Worm (Caenorhabditis elegans) whole organism, midembryonic: Measurements from ENCODE around the gene nspf-1.
"Not testable (repeated sequence)": the region's sequence is repeated elsewhere in the genome, so short reads cannot be mapped to it uniquely, and the experiment has no call there.

Source experiments
- T22C8.4 ChIP-seq: fragments of 200-800 bp; sonication (Bioruptor generic); IDR thresholded peaks from 2 replicates; pipeline ENCODE4 v1.3.6; 2022; ENCODE audit warnings: missing genetic modification characterization, missing compliant biosample characterization
- cog-1 ChIP-seq: sonication (generic microtip); optimal IDR thresholded peaks from 2 replicates; lab custom pipeline; 2016; ENCODE audit warnings: missing genetic modification characterization, missing compliant biosample characterization
- flt-1 ChIP-seq: fragments of 200-800 bp; sonication (Bioruptor generic); IDR thresholded peaks from 2 replicates; pipeline ENCODE4 v1.3.6; 2022; ENCODE audit warnings: missing genetic modification characterization, missing compliant biosample characterization
- klf-2 ChIP-seq: fragments of 200-800 bp; sonication (Bioruptor generic); conservative IDR thresholded peaks from 2 replicates; pipeline ENCODE4 v1.3.6; 2022; ENCODE audit warnings: missing genetic modification reagents, missing genetic modification characterization, missing compliant biosample characterization
- med-1 ChIP-seq: sonication (generic microtip); optimal IDR thresholded peaks from 2 replicates; lab custom pipeline; 2017; ENCODE audit warnings: missing genetic modification characterization, mild to moderate bottlenecking, missing compliant biosample characterization, antibody characterized with exemption, missing genetic modification reagents; ENCODE audit not compliant: insufficient read depth
- ref-1 ChIP-seq: fragments of 200-800 bp; sonication (Bioruptor generic); conservative IDR thresholded peaks from 2 replicates; pipeline ENCODE4 v1.3.6; 2022; ENCODE audit warnings: missing genetic modification reagents, missing genetic modification characterization, missing compliant biosample characterization
- tab-1 ChIP-seq: fragments of 200-800 bp; sonication (Bioruptor generic); IDR thresholded peaks from 2 replicates; pipeline ENCODE4 v1.3.6; 2022; ENCODE audit warnings: missing genetic modification characterization, missing compliant biosample characterization
- ztf-23 ChIP-seq: fragments of 200-800 bp; sonication (Bioruptor generic); IDR thresholded peaks from 2 replicates; pipeline ENCODE4 v1.3.6; 2022; ENCODE audit warnings: missing genetic modification reagents, missing genetic modification characterization, missing compliant biosample characterization
- ztf-29 ChIP-seq: fragments of 200-800 bp; sonication (Bioruptor generic); IDR thresholded peaks from 2 replicates; pipeline ENCODE4 v1.3.6; 2022; ENCODE audit warnings: missing genetic modification reagents, missing genetic modification characterization, missing compliant biosample characterization

nspf-1 gene

ce11 chrII:2686985-2687675, at the start of gene nspf-1, which contains the start of gene sup-9:
Gene nspf-1, plus strand, starts transcription at chrII:2687625.
Gene sup-9, minus strand, starts transcription at chrII:2687027.
- TF ChIP-seq cog-1 (no peak), T22C8.4 (GFP tag; lab: Robert Waterston, UW) (no peak)

- TF ChIP-seq ref-1 = no peak
- no peak for TF ChIP-seq tab-1 (GFP tag; lab: Robert Waterston, UW)
- TF ChIP-seq ztf-29 (GFP tag; lab: Robert Waterston, UW) = no peak
- TF ChIP-seq cog-1 = no peak
- TF ChIP-seq flt-1 (GFP tag; lab: Robert Waterston, UW) = no peak
- no peak for TF ChIP-seq T22C8.4 (GFP tag; lab: Robert Waterston, UW)
- no peak for TF ChIP-seq med-1 (GFP tag; lab: Kevin White, UChicago)
- no peak for TF ChIP-seq klf-2 (GFP tag; lab: Robert Waterston, UW)
- TF ChIP-seq ztf-23 = no peak
These were observed 49.4 kb upstream of the nspf-1 start, which contains the start of gene F22E5.9 for ce11 chrII:2638062-2638461. Gene F22E5.9, plus strand, starts transcription at chrII:2638388.

- not testable (repeated sequence) for TF ChIP-seq tab-1 (GFP tag; lab: Robert Waterston, UW); ref-1; med-1 (GFP tag; lab: Kevin White, UChicago)
These were observed 47.9 kb upstream of the nspf-1 start, which contains the start of gene F22E5.8 for ce11 chrII:2639401-2640088. Gene F22E5.8, plus strand, starts transcription at chrII:2640038.

ce11 chrII:2640982-2641381, 46.4 kb upstream of the nspf-1 start, which contains the start of gene F22E5.23:
Gene F22E5.23, plus strand, starts transcription at chrII:2641282.
- no peak for TF ChIP-seq med-1 (GFP tag; lab: Kevin White, UChicago)
- no peak for TF ChIP-seq cog-1
- TF ChIP-seq flt-1 (GFP tag; lab: Robert Waterston, UW) = no peak
- no peak for TF ChIP-seq ztf-29 (GFP tag; lab: Robert Waterston, UW)
- no peak for TF ChIP-seq ztf-23
- no peak for TF ChIP-seq tab-1 (GFP tag; lab: Robert Waterston, UW)
- no peak for TF ChIP-seq klf-2 (GFP tag; lab: Robert Waterston, UW)
- no peak for TF ChIP-seq ref-1
- no peak for TF ChIP-seq T22C8.4 (GFP tag; lab: Robert Waterston, UW)

ce11 chrII:2641777-2642176, 45.6 kb upstream of the nspf-1 start, which contains the start of gene F22E5.7:
Gene F22E5.7, plus strand, starts transcription at chrII:2642077.
- TF ChIP-seq T22C8.4 (GFP tag; lab: Robert Waterston, UW) (no peak), med-1 (GFP tag; lab: Kevin White, UChicago) (no peak), ztf-29 (GFP tag; lab: Robert Waterston, UW) (no peak), tab-1 (GFP tag; lab: Robert Waterston, UW) (no peak), cog-1 (no peak), flt-1 (GFP tag; lab: Robert Waterston, UW) (no peak), ref-1 (no peak), klf-2 (GFP tag; lab: Robert Waterston, UW) (no peak), ztf-23 (no peak)

ce11 chrII:2644498-2644897, 42.9 kb upstream of the nspf-1 start, which contains the start of gene F22E5.11:
Gene F22E5.11, minus strand, starts transcription at chrII:2644598.
- no peak for TF ChIP-seq T22C8.4 (GFP tag; lab: Robert Waterston, UW)
- no peak for TF ChIP-seq ref-1
- no peak for TF ChIP-seq ztf-23
- TF ChIP-seq med-1 (GFP tag; lab: Kevin White, UChicago) = no peak
- TF ChIP-seq flt-1 (GFP tag; lab: Robert Waterston, UW) = no peak
- TF ChIP-seq cog-1 = no peak
- no peak for TF ChIP-seq klf-2 (GFP tag; lab: Robert Waterston, UW)
- no peak for TF ChIP-seq tab-1 (GFP tag; lab: Robert Waterston, UW)
- no peak for TF ChIP-seq ztf-29 (GFP tag; lab: Robert Waterston, UW)

- not testable (repeated sequence) for TF ChIP-seq ref-1; ztf-29 (GFP tag; lab: Robert Waterston, UW); med-1 (GFP tag; lab: Kevin White, UChicago)
These were observed 40.7 kb upstream of the nspf-1 start, which contains the start of gene F22E5.12 for ce11 chrII:2646756-2647155. Gene F22E5.12, minus strand, starts transcription at chrII:2646856.

- no peak for TF ChIP-seq ztf-23
- no peak for TF ChIP-seq ztf-29 (GFP tag; lab: Robert Waterston, UW)
These were observed 38.4 kb upstream of the nspf-1 start for ce11 chrII:2649015-2649414.

- no peak for TF ChIP-seq T22C8.4 (GFP tag; lab: Robert Waterston, UW)
- no peak for TF ChIP-seq med-1 (GFP tag; lab: Kevin White, UChicago)
- no peak for TF ChIP-seq ref-1
- no peak for TF ChIP-seq ztf-29 (GFP tag; lab: Robert Waterston, UW)
- TF ChIP-seq flt-1 (GFP tag; lab: Robert Waterston, UW) = no peak
- no peak for TF ChIP-seq klf-2 (GFP tag; lab: Robert Waterston, UW)
- TF ChIP-seq ztf-23 = no peak
- TF ChIP-seq cog-1 = no peak
- TF ChIP-seq tab-1 (GFP tag; lab: Robert Waterston, UW) = no peak
These were observed 37.9 kb upstream of the nspf-1 start, which contains the start of the genes F22E5.13 and F22E5.6 for ce11 chrII:2649539-2649938. Gene F22E5.13, minus strand, starts transcription at chrII:2649639. Gene F22E5.6, plus strand, starts transcription at chrII:2649835.

ce11 chrII:2656606-2657005, 30.8 kb upstream of the nspf-1 start, which contains the start of gene sri-47:
Gene sri-47, plus strand, starts transcription at chrII:2656906.
- TF ChIP-seq klf-2 (GFP tag; lab: Robert Waterston, UW) (no peak), ztf-23 (no peak)
